Fruit fly (Drosophila melanogaster) whole organism, wandering third instar larva: ENCODE results near the gene CG7985.

Experiments
- Abd-B ChIP-seq: fragments of >200 bp; optimal IDR thresholded peaks from 2 replicates; lab custom pipeline; 2017; ENCODE audit warnings: missing biosample characterization, missing genetic modification characterization
- CG9705 ChIP-seq: fragments of 200-800 bp; sonication (Bioruptor generic); optimal IDR thresholded peaks from 2 replicates; lab custom pipeline; 2018; ENCODE audit warnings: missing biosample characterization, mild to moderate bottlenecking, missing genetic modification characterization
- Dfd ChIP-seq: fragments of >200 bp; optimal IDR thresholded peaks from 2 replicates; lab custom pipeline; 2017; ENCODE audit warnings: missing biosample characterization, missing genetic modification characterization
- Dif ChIP-seq: fragments of 200-275, 200-300 bp; sonication (Bioruptor generic); optimal IDR thresholded peaks from 2 replicates; lab custom pipeline; 2018; ENCODE audit warnings: missing biosample characterization, missing genetic modification characterization; ENCODE audit not compliant: partially characterized antibody
- HLH106 ChIP-seq: fragments of 200-800 bp; optimal IDR thresholded peaks from 3 replicates; lab custom pipeline; 2019; ENCODE audit warnings: missing biosample characterization, mild to moderate bottlenecking, missing genetic modification characterization, moderate library complexity
- Hnf4 ChIP-seq: fragments of 200-800 bp; sonication (Bioruptor generic); optimal IDR thresholded peaks from 2 replicates; lab custom pipeline; 2016; ENCODE audit warnings: missing biosample characterization, mild to moderate bottlenecking, missing genetic modification characterization
- Hr78 ChIP-seq: fragments of >200 bp; optimal IDR thresholded peaks from 2 replicates; lab custom pipeline; 2017; ENCODE audit warnings: missing biosample characterization, missing genetic modification characterization
- Hr83 ChIP-seq: fragments of 200-300 bp; sonication (Bioruptor generic); optimal IDR thresholded peaks from 2 replicates; lab custom pipeline; 2016; ENCODE audit warnings: missing biosample characterization, mild to moderate bottlenecking, missing genetic modification characterization, moderate library complexity; ENCODE audit not compliant: poor library complexity, severe bottlenecking
- Jra ChIP-seq: sonication (Bioruptor generic); optimal IDR thresholded peaks from 2 replicates; lab custom pipeline; 2016; ENCODE audit warnings: missing biosample characterization, missing genetic modification characterization
- Mio ChIP-seq: sonication (Bioruptor generic); optimal IDR thresholded peaks from 2 replicates; lab custom pipeline; 2016; ENCODE audit warnings: missing biosample characterization, missing genetic modification characterization
- Myc ChIP-seq: fragments of >200 bp; optimal IDR thresholded peaks from 2 replicates; lab custom pipeline; 2017
- N ChIP-seq: fragments of >200 bp; optimal IDR thresholded peaks from 2 replicates; lab custom pipeline; 2018; ENCODE audit warnings: missing biosample characterization, missing external identifiers, missing genetic modification characterization
- OdsH ChIP-seq: fragments of 200-800 bp; sonication (Bioruptor generic); optimal IDR thresholded peaks from 2 replicates; lab custom pipeline; 2016; ENCODE audit warnings: missing biosample characterization, mild to moderate bottlenecking, missing genetic modification characterization
- Rel ChIP-seq, 2 experiments: fragments of 200-800 bp; sonication (Bioruptor generic) in 1 of 2; optimal IDR thresholded peaks; 2 replicates in 1 of 2; 3 replicates in 1 of 2; lab custom pipeline; 2016 to 2019; ENCODE audit warnings: mild to moderate bottlenecking in 2 of 2, missing biosample characterization in 2 of 2, missing genetic modification characterization in 2 of 2, moderate library complexity in 1 of 2
- Sp1 ChIP-seq: fragments of 200-800 bp; sonication (Bioruptor generic); optimal IDR thresholded peaks from 3 replicates; lab custom pipeline; 2019; ENCODE audit warnings: missing biosample characterization, mild to moderate bottlenecking, missing genetic modification characterization, moderate library complexity
- Vsx2 ChIP-seq: fragments of 200-300, 225-300 bp; sonication (Bioruptor generic); optimal IDR thresholded peaks from 2 replicates; lab custom pipeline; 2018; ENCODE audit warnings: missing biosample characterization, missing genetic modification characterization; ENCODE audit not compliant: partially characterized antibody
- br ChIP-seq: fragments of 200-800 bp; sonication (Bioruptor generic); optimal IDR thresholded peaks from 2 replicates; lab custom pipeline; 2016; ENCODE audit warnings: missing biosample characterization, missing genetic modification characterization
- brk ChIP-seq: fragments of 200-800 bp; sonication (Bioruptor generic); optimal IDR thresholded peaks from 2 replicates; lab custom pipeline; 2016; ENCODE audit warnings: missing biosample characterization, mild to moderate bottlenecking, missing genetic modification characterization
- dl ChIP-seq, 2 experiments: fragments of 175-275, 200-275 bp in 1 of 2; fragments of 200-275 bp in 1 of 2; sonication (Bioruptor generic); optimal IDR thresholded peaks; lab custom pipeline; 2018; ENCODE audit warnings: mild to moderate bottlenecking in 2 of 2, missing biosample characterization in 2 of 2, missing genetic modification characterization in 2 of 2, moderate library complexity in 2 of 2; ENCODE audit not compliant: partially characterized antibody in 2 of 2, insufficient read depth in 1 of 2
- ey ChIP-seq: fragments of 200-800 bp; sonication (Bioruptor generic); optimal IDR thresholded peaks from 2 replicates; lab custom pipeline; 2016; ENCODE audit warnings: missing biosample characterization, missing genetic modification characterization
- foxo ChIP-seq, 2 experiments: fragments of 200-800 bp; sonication (Bioruptor generic); optimal IDR thresholded peaks; 2 replicates in 1 of 2; 3 replicates in 1 of 2; lab custom pipeline; 2016 to 2017; ENCODE audit warnings: missing biosample characterization in 2 of 2, missing genetic modification characterization in 2 of 2
- fru ChIP-seq: fragments of 200-800 bp; sonication (Bioruptor generic); optimal IDR thresholded peaks from 3 replicates; lab custom pipeline; 2016; ENCODE audit warnings: missing biosample characterization, mild to moderate bottlenecking, missing genetic modification characterization
- h ChIP-seq: fragments of 200-800 bp; sonication (Bioruptor generic); optimal IDR thresholded peaks from 3 replicates; lab custom pipeline; 2016; ENCODE audit warnings: missing biosample characterization, mild to moderate bottlenecking, missing genetic modification characterization
- jim ChIP-seq: fragments of 175-275, 200-325 bp; sonication (Bioruptor generic); optimal IDR thresholded peaks from 2 replicates; lab custom pipeline; 2016; ENCODE audit warnings: missing biosample characterization, mild to moderate bottlenecking, missing genetic modification characterization
- lola ChIP-seq: fragments of >200 bp; optimal IDR thresholded peaks from 2 replicates; lab custom pipeline; 2017; ENCODE audit warnings: missing biosample characterization, missing genetic modification characterization
- psq ChIP-seq: fragments of 200-800 bp; sonication (Bioruptor generic); optimal IDR thresholded peaks from 3 replicates; lab custom pipeline; 2017; ENCODE audit warnings: missing biosample characterization, mild to moderate bottlenecking, missing genetic modification characterization, moderate library complexity
- rgr ChIP-seq: fragments of 200-800 bp; sonication (Bioruptor generic); optimal IDR thresholded peaks from 3 replicates; lab custom pipeline; 2016; ENCODE audit warnings: missing biosample characterization, mild to moderate bottlenecking, missing genetic modification characterization
- sage ChIP-seq: fragments of 200-800 bp; sonication (Bioruptor generic); optimal IDR thresholded peaks from 2 replicates; lab custom pipeline; 2016; ENCODE audit warnings: missing biosample characterization, mild to moderate bottlenecking, missing genetic modification characterization
- sv ChIP-seq: fragments of 200-800 bp; sonication (Bioruptor generic); optimal IDR thresholded peaks from 3 replicates; lab custom pipeline; 2016; ENCODE audit warnings: missing biosample characterization, missing genetic modification characterization
- tai ChIP-seq: sonication (Bioruptor generic); optimal IDR thresholded peaks from 2 replicates; lab custom pipeline; 2016; ENCODE audit warnings: missing biosample characterization, missing genetic modification characterization
- usp ChIP-seq: fragments of >200 bp; optimal IDR thresholded peaks from 2 replicates; lab custom pipeline; 2017; ENCODE audit warnings: missing biosample characterization, missing genetic modification characterization
- woc ChIP-seq: sonication (Bioruptor generic); optimal IDR thresholded peaks from 2 replicates; lab custom pipeline; 2016; ENCODE audit warnings: missing biosample characterization, mild to moderate bottlenecking, missing genetic modification characterization

CG7985 gene

DNA sequence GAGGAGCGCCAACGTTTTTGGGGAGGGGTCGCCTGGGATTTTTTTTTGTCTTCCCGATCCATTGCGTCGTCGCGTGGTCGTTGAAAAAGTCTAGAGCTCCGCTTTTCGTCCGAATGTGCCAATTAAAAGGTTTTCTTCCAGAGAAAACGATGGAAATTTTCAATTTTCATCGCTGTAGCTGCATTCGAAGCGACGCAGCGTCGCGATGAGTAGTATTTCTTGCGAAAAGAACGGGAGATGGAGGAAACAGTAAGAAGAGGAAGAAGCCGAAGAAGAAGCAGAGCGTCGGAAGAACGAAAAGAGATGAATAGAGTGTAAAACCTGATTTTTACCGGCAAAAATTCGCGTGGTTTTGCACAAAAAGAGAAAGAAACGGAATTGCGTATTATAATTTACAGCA lies 43.3 kb downstream of the CG7985 start:
- TF ChIP-seq Mio (GFP tag; lab: Kevin White, UChicago) (no peak), tai (GFP tag; lab: Kevin White, UChicago) (no peak), CG9705 (GFP tag; lab: Kevin White, UChicago) (no peak), rgr (no peak), lola (no peak), br (no peak), Hr78 (no peak), psq (GFP tag; lab: Kevin White, UChicago) (peak; percentile 84), Dif (GFP tag; lab: Kevin White, UChicago) (peak; percentile 27), HLH106 (tag; lab: Kevin White, UChicago) (no peak), Dfd (no peak), OdsH (GFP tag; lab: Kevin White, UChicago) (no peak), sv (GFP tag; lab: Kevin White, UChicago) (no peak), Sp1 (GFP tag; lab: Kevin White, UChicago) (no peak), fru (GFP tag; lab: Kevin White, UChicago) (no peak), Abd-B (no peak)

DNA sequence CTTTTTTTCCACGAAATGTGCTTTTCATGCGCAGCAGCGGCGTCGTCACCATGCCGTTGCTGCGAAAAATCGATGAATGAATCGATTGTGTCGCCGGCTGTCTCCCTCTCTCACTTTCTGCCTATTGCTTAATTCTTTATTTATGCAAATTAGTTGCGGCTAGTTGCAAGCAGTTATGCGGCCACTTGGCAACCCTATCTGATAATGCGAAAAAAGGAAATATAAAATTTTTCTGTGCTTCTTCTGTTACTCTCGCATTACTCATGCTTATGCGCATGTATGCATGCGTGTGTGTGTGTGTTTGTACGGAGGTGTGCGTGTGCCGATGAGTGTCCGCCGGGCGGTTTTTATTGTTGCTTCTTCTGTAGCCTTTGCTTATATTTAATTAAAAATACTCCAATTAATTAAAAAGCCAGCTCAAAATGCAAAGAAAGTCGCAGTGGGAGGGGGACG lies 44.1 kb downstream of the CG7985 start:
- TF ChIP-seq fru (GFP tag; lab: Kevin White, UChicago) (peak; percentile 7), br (peak; percentile 19), HLH106 (tag; lab: Kevin White, UChicago) (peak; percentile 29), sage (GFP tag; lab: Kevin White, UChicago) (no peak), Jra (peak; percentile 59), ey (GFP tag; lab: Kevin White, UChicago) (peak; percentile 45), foxo (GFP tag; optimal IDR thresholded peaks at IDR 0.05; lab: Kevin White, UChicago) (peak in 1 of 2 experiments; percentile 51), Dif (GFP tag; lab: Kevin White, UChicago) (no peak), brk (peak; percentile 9), Abd-B (no peak), Rel (GFP tag; optimal IDR thresholded peaks at IDR 0.05; lab: Kevin White, UChicago) (peak; percentile 30), Rel (tag; optimal IDR thresholded peaks at IDR 0.05; lab: Kevin White, UChicago) (no peak), rgr (peak; percentile 41)

DNA sequence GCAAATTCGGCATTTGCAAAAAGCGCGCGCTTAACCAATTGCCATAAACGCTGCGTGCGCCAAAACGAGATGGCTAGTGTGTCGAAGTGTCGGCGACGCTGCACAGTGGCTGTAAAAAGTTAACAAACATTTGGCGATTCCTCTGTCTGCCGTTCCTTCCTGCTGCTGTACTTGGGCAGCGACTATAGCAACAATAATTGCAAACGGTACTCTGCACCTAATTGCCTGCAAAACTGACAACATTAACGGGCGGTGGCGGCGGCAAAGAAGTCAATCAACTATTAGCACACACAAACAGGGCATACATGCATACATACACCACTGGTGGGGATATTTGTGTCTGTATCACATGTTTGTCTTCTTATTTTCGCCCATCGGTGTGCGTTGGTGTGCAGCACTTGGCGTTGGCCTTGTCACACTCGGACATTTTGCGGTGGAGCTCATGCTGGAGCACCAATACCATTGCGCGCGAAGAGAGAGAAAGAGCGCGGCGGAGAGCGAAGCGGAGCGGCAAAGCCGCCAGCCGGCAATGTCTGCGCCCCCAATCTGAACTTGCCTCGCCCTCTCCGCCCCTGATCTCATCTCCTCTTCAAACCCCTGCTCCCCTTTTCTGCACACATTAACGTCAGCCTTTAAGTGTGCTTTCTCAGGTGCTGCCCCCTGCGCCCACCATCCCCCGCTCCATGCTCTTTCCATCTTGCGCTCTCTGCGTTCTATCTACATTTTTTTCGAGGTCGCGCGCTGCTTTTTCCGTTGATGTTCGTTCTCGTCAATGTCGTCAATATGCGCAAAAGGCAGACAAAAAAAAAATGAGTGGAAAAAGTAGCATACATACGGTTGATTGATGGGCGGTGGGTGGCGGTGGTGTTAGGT lies 44.8 kb downstream of the CG7985 start:
- TF ChIP-seq usp (GFP tag; lab: Kevin White, UChicago): no peak
- peak; percentile 40 for TF ChIP-seq fru (GFP tag; lab: Kevin White, UChicago)
- TF ChIP-seq psq (GFP tag; lab: Kevin White, UChicago): peak; percentile 91
- TF ChIP-seq Hr78: peak; percentile 36
- peak; percentile 18 for TF ChIP-seq HLH106 (tag; lab: Kevin White, UChicago)
- TF ChIP-seq h (GFP tag; lab: Kevin White, UChicago): peak; percentile 73
- TF ChIP-seq ey (GFP tag; lab: Kevin White, UChicago): no peak
- TF ChIP-seq Myc: no peak
- TF ChIP-seq dl (GFP tag; optimal IDR thresholded peaks at IDR 0.05; lab: Kevin White, UChicago; ENCODE audit: insufficient read depth in 1 of 2, partially characterized antibody in 2 of 2): peak; percentile 94 to 97
- peak; percentile 16 for TF ChIP-seq Abd-B
- peak; percentile 22 for TF ChIP-seq OdsH (GFP tag; lab: Kevin White, UChicago)
- peak; percentile 49 for TF ChIP-seq woc
- peak; percentile 16 for TF ChIP-seq Jra
- no peak for TF ChIP-seq jim (GFP tag; lab: Kevin White, UChicago)
- peak; percentile 86 for TF ChIP-seq Hr83 (GFP tag; lab: Kevin White, UChicago)
- peak; percentile 70 for TF ChIP-seq N
- TF ChIP-seq Rel (GFP tag; optimal IDR thresholded peaks at IDR 0.05; lab: Kevin White, UChicago): no peak
- peak; percentile 91 for TF ChIP-seq Rel (tag; optimal IDR thresholded peaks at IDR 0.05; lab: Kevin White, UChicago)
- no peak for TF ChIP-seq Vsx2
- peak in 1 of 2 experiments; percentile 23 for TF ChIP-seq foxo (GFP tag; optimal IDR thresholded peaks at IDR 0.05; lab: Kevin White, UChicago)
- no peak for TF ChIP-seq lola
- TF ChIP-seq rgr: peak; percentile 33
- peak; percentile 31 for TF ChIP-seq Hnf4 (GFP tag; lab: Kevin White, UChicago)
- TF ChIP-seq br: peak; percentile 31
- TF ChIP-seq Dif (GFP tag; lab: Kevin White, UChicago): peak; percentile 97
